Fruit fly (Drosophila melanogaster) whole organism, pupa: ENCODE results near the gene CG45075.

Source experiments
- CG10348 ChIP-seq: fragments of 200-800 bp; sonication (Bioruptor generic); IDR thresholded peaks from 2 replicates; pipeline ENCODE4 v1.3.6; 2022; ENCODE audit warnings: missing biosample characterization, missing genetic modification characterization
- CG12605 ChIP-seq: fragments of 200-800 bp; sonication (Bioruptor generic); IDR thresholded peaks from 2 replicates; pipeline ENCODE4 v1.3.6; 2022; ENCODE audit warnings: missing biosample characterization, missing genetic modification characterization
- CG17806 ChIP-seq: fragments of 200-800 bp; sonication (Bioruptor generic); optimal IDR thresholded peaks from 2 replicates; lab custom pipeline; 2018; ENCODE audit warnings: missing biosample characterization, mild to moderate bottlenecking, missing genetic modification characterization, moderate library complexity
- CG34367 ChIP-seq: fragments of 200-800 bp; sonication (Bioruptor generic); optimal IDR thresholded peaks from 2 replicates; lab custom pipeline; 2018; ENCODE audit warnings: missing biosample characterization, mild to moderate bottlenecking, missing genetic modification characterization
- CG8159 ChIP-seq: fragments of 200-800 bp; sonication (Bioruptor generic); optimal IDR thresholded peaks from 3 replicates; lab custom pipeline; 2018; ENCODE audit warnings: missing biosample characterization, mild to moderate bottlenecking, missing genetic modification characterization, moderate library complexity
- CG8301 ChIP-seq: fragments of 200-800 bp; sonication (Bioruptor generic); optimal IDR thresholded peaks from 2 replicates; lab custom pipeline; 2018; ENCODE audit warnings: missing biosample characterization, mild to moderate bottlenecking, missing genetic modification characterization
- Pif1A ChIP-seq: fragments of 200-800 bp; sonication (Bioruptor generic); optimal IDR thresholded peaks from 3 replicates; lab custom pipeline; 2016; ENCODE audit warnings: missing biosample characterization, missing genetic modification characterization
- fd96Ca ChIP-seq: fragments of 200-800 bp; sonication (Bioruptor generic); IDR thresholded peaks from 3 replicates; pipeline ENCODE4 v1.3.6; 2022; ENCODE audit warnings: missing biosample characterization, missing genetic modification characterization

DNA sequence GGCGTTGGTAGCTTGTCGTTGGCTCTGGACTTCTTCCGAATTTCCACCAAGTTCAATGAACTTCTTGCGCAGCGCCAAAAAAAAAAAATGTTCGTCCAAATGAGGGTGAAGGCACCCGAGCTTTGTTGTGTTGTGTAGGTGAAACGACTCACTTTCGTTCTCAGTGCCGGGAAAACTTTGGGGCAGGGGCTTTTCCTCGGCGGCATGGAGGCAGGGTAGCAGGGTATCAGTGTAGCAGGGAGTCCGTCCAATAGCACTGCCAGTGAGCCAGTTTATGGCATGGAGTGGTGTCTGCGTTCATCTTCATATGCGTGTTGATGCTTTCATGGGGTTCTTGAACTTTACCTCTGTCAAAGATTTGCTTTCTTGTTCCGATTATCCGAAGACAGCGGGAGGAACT, 16.9 kb upstream of the CG45075 start:
- TF ChIP-seq CG12605 (GFP tag; lab: Robert Waterston, UW) (no peak), Pif1A (no peak), CG34367 (no peak), CG8159 (tag; lab: Kevin White, UChicago) (no peak), CG8301 (tag; lab: Kevin White, UChicago) (no peak), fd96Ca (GFP tag; lab: Robert Waterston, UW) (no peak), CG10348 (GFP tag; lab: Robert Waterston, UW) (no peak), CG17806 (no peak)
